Worm (Caenorhabditis elegans): ENCODE data around the gene sek-5.

The sek-5 gene

DNA sequence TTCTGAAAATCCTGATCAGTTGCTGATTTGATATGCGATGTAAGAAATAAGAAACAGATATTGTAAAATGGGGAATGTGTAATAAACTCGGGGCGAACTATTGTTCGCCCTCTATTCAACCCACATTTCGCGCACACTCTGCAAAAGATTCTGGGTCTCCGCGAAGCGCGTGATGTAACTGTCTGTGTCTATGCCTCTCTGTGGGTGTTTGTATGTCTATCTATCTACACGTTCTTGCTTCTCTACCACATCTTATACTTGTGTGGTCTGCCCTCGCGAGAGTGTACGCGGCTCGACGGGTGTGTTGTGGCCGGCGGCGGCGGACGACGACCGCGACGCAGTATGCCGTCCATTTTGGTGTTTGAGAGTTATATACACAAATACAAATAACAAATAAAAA is 40.9 kb upstream of the sek-5 start (continued):
- TF ChIP-seq mab-9 (GFP tag; IDR thresholded peaks at IDR 0.05) (no peak), ceh-82 (tag; optimal IDR thresholded peaks at IDR 0.05) (peak; percentile 31 to 62 (median 43)), unc-130 (tag; optimal IDR thresholded peaks at IDR 0.05) (no peak), egl-13 (tag; optimal IDR thresholded peaks at IDR 0.05) (peak; percentile 12), ceh-88 (GFP tag; IDR thresholded peaks at IDR 0.05) (no peak), sup-37 (GFP tag; optimal IDR thresholded peaks at IDR 0.05) (no peak), hlh-4 (tag; optimal IDR thresholded peaks at IDR 0.05) (no peak), nhr-237 (tag; optimal IDR thresholded peaks at IDR 0.05) (no peak), tlp-1 (tag; optimal IDR thresholded peaks at IDR 0.05) (no peak), lin-39 (tag; optimal IDR thresholded peaks at IDR 0.05) (no peak), Y116A8C.19 (tag; optimal IDR thresholded peaks at IDR 0.05; ENCODE audit: borderline replicate concordance) (no peak), C04F5.9 (tag; optimal IDR thresholded peaks at IDR 0.05) (no peak), nhr-19 (GFP tag; conservative IDR thresholded peaks at IDR 0.05) (peak; percentile 21; the same call in 1 of the 2 replicates), ceh-63 (GFP tag; optimal IDR thresholded peaks at IDR 0.05) (no peak), fkh-4 (tag; optimal IDR thresholded peaks at IDR 0.05; ENCODE audit: borderline replicate concordance) (no peak), nhr-77 (tag; optimal IDR thresholded peaks at IDR 0.05) (no peak), snu-23 (GFP tag; optimal IDR thresholded peaks at IDR 0.05) (peak; percentile 67), grh-1 (GFP tag; IDR thresholded peaks at IDR 0.05) (no peak), lsy-2 (tag; optimal IDR thresholded peaks at IDR 0.05) (peak; percentile 44 to 61), irx-1 (tag; optimal IDR thresholded peaks at IDR 0.05) (no peak), lin-14 (GFP tag; optimal IDR thresholded peaks at IDR 0.05) (peak; percentile 90), jun-1 (tag; optimal IDR thresholded peaks at IDR 0.05) (peak; percentile 29), nhr-28 (tag; optimal IDR thresholded peaks at IDR 0.05) (no peak), hlh-17 (GFP tag; optimal IDR thresholded peaks at IDR 0.05; ENCODE audit: borderline replicate concordance) (no peak), ets-5 (GFP tag; IDR thresholded peaks at IDR 0.05) (no peak), lin-15B (tag; optimal IDR thresholded peaks at IDR 0.05) (no peak), F16B12.6 (tag; optimal IDR thresholded peaks at IDR 0.05) (no peak), ztf-11 (tag; optimal IDR thresholded peaks at IDR 0.05) (no peak), zag-1 (tag; optimal IDR thresholded peaks at IDR 0.05) (no peak), lin-35 (GFP tag; optimal IDR thresholded peaks at IDR 0.05) (peak; percentile 25 to 58), dsc-1 (tag; optimal IDR thresholded peaks at IDR 0.05) (no peak), unc-98 (GFP tag; IDR thresholded peaks at IDR 0.05) (no peak), elt-3 (tag; optimal IDR thresholded peaks at IDR 0.05) (peak in 1 of 6 experiments; percentile 49), aly-2 (tag; optimal IDR thresholded peaks at IDR 0.05) (no peak), aha-1 (tag; optimal IDR thresholded peaks at IDR 0.05) (no peak), C16A3.4 (tag; optimal IDR thresholded peaks at IDR 0.05) (peak; percentile 10), lir-3 (tag; optimal IDR thresholded peaks at IDR 0.05; ENCODE audit: poor library complexity) (no peak), ama-1 (optimal IDR thresholded peaks at IDR 0.05) (no peak), alr-1 (tag; optimal IDR thresholded peaks at IDR 0.05; ENCODE audit: borderline replicate concordance) (no peak), fkh-8 (tag; optimal IDR thresholded peaks at IDR 0.05) (peak; percentile 64), ceh-90 (tag; optimal IDR thresholded peaks at IDR 0.05) (no peak), pag-3 (tag; optimal IDR thresholded peaks at IDR 0.05; ENCODE audit: borderline replicate concordance, insufficient read depth) (no peak), elt-2 (tag; optimal IDR thresholded peaks at IDR 0.05) (no peak), efl-3 (GFP tag; optimal IDR thresholded peaks at IDR 0.05) (no peak), ceh-8 (GFP tag; optimal IDR thresholded peaks at IDR 0.05) (no peak)
